Fruit fly (Drosophila melanogaster) whole organism, embryonic: Measurements from ENCODE around the gene TwdlJ.

Source experiments
- TFAM ChIP-seq: fragments of 200-800 bp; sonication (Bioruptor generic); optimal IDR thresholded peaks from 2 replicates; lab custom pipeline; 2017; ENCODE audit warnings: missing biosample characterization, missing genetic modification characterization, inconsistent platforms
- gem ChIP-seq: fragments of 200-800 bp; sonication (Bioruptor generic); optimal IDR thresholded peaks from 2 replicates; lab custom pipeline; 2019; ENCODE audit warnings: missing biosample characterization, mild to moderate bottlenecking, missing genetic modification characterization, moderate library complexity

dm6 chr3R:26626638-26627037 is 3.1 kb upstream of the TwdlJ start, which contains the start of gene TwdlO:
- no peak for TF ChIP-seq gem (tag; lab: Kevin White, UChicago)
- no peak for TF ChIP-seq TFAM (GFP tag; lab: Kevin White, UChicago)
